Fruit fly (Drosophila melanogaster): ENCODE results near the gene pinta.

Gene pinta

DNA sequence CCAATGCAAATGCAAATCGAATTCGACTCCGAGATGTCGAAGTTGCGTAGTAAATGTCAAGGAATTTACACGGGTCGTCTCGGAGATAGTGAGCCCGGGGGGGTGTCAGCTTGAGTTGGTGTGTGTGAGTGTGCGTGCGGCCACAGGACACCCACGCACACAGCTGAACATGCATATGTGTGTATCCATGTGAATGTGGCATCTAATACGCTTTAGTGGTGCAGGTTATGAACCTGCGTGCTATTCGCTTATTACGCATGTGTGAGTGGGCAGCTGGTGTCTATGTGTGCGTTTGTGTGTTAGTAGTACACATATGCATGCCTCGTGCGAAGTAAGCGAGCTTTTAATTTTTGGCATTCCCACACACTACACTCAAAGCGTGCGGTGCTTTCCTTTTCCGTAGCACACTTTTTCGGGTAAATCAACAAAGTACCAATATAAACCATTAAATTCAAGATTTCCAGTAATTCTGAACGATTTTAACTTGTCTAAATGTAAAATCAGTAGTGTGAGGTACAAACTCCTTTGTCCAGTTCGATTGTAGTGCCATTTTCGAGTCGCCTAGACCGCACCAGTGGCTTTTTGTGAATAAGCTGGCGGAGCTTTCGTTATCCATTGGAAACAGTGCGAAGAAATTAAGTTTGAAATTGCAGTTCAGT is 44.2 kb upstream of the pinta start:
- TF ChIP-seq HmgZ (tag; optimal IDR thresholded peaks at IDR 0.05) (peak; percentile 90), twi (tag; optimal IDR thresholded peaks at IDR 0.05) (no peak), CG34422 (GFP tag; IDR thresholded peaks at IDR 0.05) (peak; percentile 79; the same call in 1 of the 3 replicates), CG13123 (GFP tag; optimal IDR thresholded peaks at IDR 0.05) (peak; percentile 44), vvl (GFP tag; IDR thresholded peaks at IDR 0.05) (peak; percentile 89), CG10267 (tag; optimal IDR thresholded peaks at IDR 0.05) (peak; percentile 69), cg (GFP tag; optimal IDR thresholded peaks at IDR 0.05) (peak; percentile 73), kni (GFP tag; optimal IDR thresholded peaks at IDR 0.05) (no peak), CG6272 (GFP tag; IDR thresholded peaks at IDR 0.05) (peak; percentile 74), YL-1 (GFP tag; optimal IDR thresholded peaks at IDR 0.05) (peak; percentile 22), org-1 (GFP tag; optimal IDR thresholded peaks at IDR 0.05) (peak; percentile 91), tin (GFP tag; optimal IDR thresholded peaks at IDR 0.05) (peak; percentile 83), CG2199 (GFP tag; IDR thresholded peaks at IDR 0.05) (no peak), Bteb2 (GFP tag; optimal IDR thresholded peaks at IDR 0.05) (peak; percentile 79), mld (GFP tag; IDR thresholded peaks at IDR 0.05; ENCODE audit: partially characterized antibody) (no peak), mirr (GFP tag; optimal IDR thresholded peaks at IDR 0.05) (peak; percentile 81), ttk (GFP tag; IDR thresholded peaks at IDR 0.05) (peak; percentile 74), Fer2 (tag; optimal IDR thresholded peaks at IDR 0.05) (peak; percentile 77), D19A (tag; optimal IDR thresholded peaks at IDR 0.05) (peak; percentile 79), hth (optimal IDR thresholded peaks at IDR 0.05) (no peak), gro (GFP tag; optimal IDR thresholded peaks at IDR 0.05) (no peak), Atf3 (GFP tag; optimal IDR thresholded peaks at IDR 0.05) (peak; percentile 71), CG12391 (tag; optimal IDR thresholded peaks at IDR 0.05) (peak; percentile 80), nmo (GFP tag; optimal IDR thresholded peaks at IDR 0.05) (peak; percentile 93), sqz (GFP tag; optimal IDR thresholded peaks at IDR 0.05) (no peak), CG3407 (GFP tag; optimal IDR thresholded peaks at IDR 0.05) (peak; percentile 47), pita (GFP tag; optimal IDR thresholded peaks at IDR 0.05) (no peak), CG11723 (GFP tag; optimal IDR thresholded peaks at IDR 0.05) (peak; percentile 64), her (GFP tag; optimal IDR thresholded peaks at IDR 0.05) (peak; percentile 90), bowl (GFP tag; IDR thresholded peaks at IDR 0.05) (peak; percentile 45; the same call in 1 of the 2 replicates), Hr78 (GFP tag; optimal IDR thresholded peaks at IDR 0.05) (no peak), Neu2 (GFP tag; optimal IDR thresholded peaks at IDR 0.05; ENCODE audit: borderline replicate concordance) (no peak), jigr1 (GFP tag; IDR thresholded peaks at IDR 0.05) (peak; percentile 64; the same call in 2 of the 3 replicates), CG2202 (tag; optimal IDR thresholded peaks at IDR 0.05) (no peak), CG14014 (GFP tag; IDR thresholded peaks at IDR 0.05) (peak; percentile 90), CG6175 (GFP tag; IDR thresholded peaks at IDR 0.05) (peak; percentile 72; the same call in 2 of the 3 replicates), zen (tag; optimal IDR thresholded peaks at IDR 0.05) (peak; percentile 47), CG14667 (GFP tag; IDR thresholded peaks at IDR 0.05) (peak; percentile 82), Blimp-1 (GFP tag; optimal IDR thresholded peaks at IDR 0.05) (peak; percentile 75), CG6765 (GFP tag; optimal IDR thresholded peaks at IDR 0.05) (peak; percentile 82), dpn (GFP tag; optimal IDR thresholded peaks at IDR 0.05) (peak; percentile 87 to 89), CG12104 (GFP tag; optimal IDR thresholded peaks at IDR 0.05) (peak; percentile 68), wor (GFP tag; IDR thresholded peaks at IDR 0.05) (peak; percentile 70), cato (GFP tag; optimal IDR thresholded peaks at IDR 0.05; ENCODE audit: borderline replicate concordance) (peak; percentile 59), NK7.1 (GFP tag; optimal IDR thresholded peaks at IDR 0.05) (peak; percentile 77), Nf-YA (GFP tag; IDR thresholded peaks at IDR 0.05) (peak; percentile 73), CG9437 (GFP tag; optimal IDR thresholded peaks at IDR 0.05) (peak; percentile 62), psq (GFP tag; optimal IDR thresholded peaks at IDR 0.05) (no peak), CG9609 (GFP tag; optimal IDR thresholded peaks at IDR 0.05) (peak; percentile 81), Gsc (GFP tag; IDR thresholded peaks at IDR 0.05) (peak; percentile 46)
